Worm (Caenorhabditis elegans) whole organism, L4 larva: ENCODE data around the gene K07C11.8.

Experiments used
- ZK546.5 ChIP-seq, 2 experiments: sonication (generic microtip); optimal IDR thresholded peaks; 2 replicates each; lab custom pipeline; 2017; ENCODE audit warnings: missing biosample characterization in 2 of 2, missing genetic modification characterization in 2 of 2
- ama-1 ChIP-seq: fragments of 150-350 bp; optimal IDR thresholded peaks from 2 replicates; lab custom pipeline; 2014; ENCODE audit warnings: inconsistent platforms, mixed read lengths
- madf-5 ChIP-seq, 2 experiments: fragments of 200-800 bp; sonication (Bioruptor generic); IDR thresholded peaks; 2 replicates each; pipeline ENCODE4 v1.3.6; 2022; ENCODE audit warnings: missing compliant biosample characterization in 2 of 2, missing genetic modification characterization in 2 of 2
- mes-2 ChIP-seq: sonication (generic microtip); optimal IDR thresholded peaks from 2 replicates; lab custom pipeline; 2016; ENCODE audit warnings: missing genotype, mild to moderate bottlenecking, missing genetic modification characterization, missing compliant biosample characterization; ENCODE audit not compliant: poor library complexity, severe bottlenecking
- nhr-11 ChIP-seq: fragments of 150-350 bp; optimal IDR thresholded peaks from 2 replicates; lab custom pipeline; 2014; ENCODE audit warnings: missing biosample characterization, missing genetic modification characterization
- nhr-237 ChIP-seq: sonication (generic microtip); optimal IDR thresholded peaks from 2 replicates; lab custom pipeline; 2017; ENCODE audit warnings: missing biosample characterization, missing genetic modification characterization
- pqm-1 ChIP-seq: sonication (generic microtip); optimal IDR thresholded peaks from 2 replicates; lab custom pipeline; 2017; ENCODE audit warnings: missing biosample characterization, missing genetic modification characterization
- unc-62 ChIP-seq, 3 experiments: fragments of 150-350 bp in 1 of 3; sonication (generic microtip); optimal IDR thresholded peaks in 2 of 3; peaks in 1 of 3; 1 replicate in 1 of 3; 2 replicates in 2 of 3; lab custom pipeline; 2014 to 2017; ENCODE audit warnings: missing biosample characterization in 3 of 3, missing genetic modification characterization in 3 of 3, missing genetic modification reagents in 3 of 3, missing genotype in 1 of 3

DNA sequence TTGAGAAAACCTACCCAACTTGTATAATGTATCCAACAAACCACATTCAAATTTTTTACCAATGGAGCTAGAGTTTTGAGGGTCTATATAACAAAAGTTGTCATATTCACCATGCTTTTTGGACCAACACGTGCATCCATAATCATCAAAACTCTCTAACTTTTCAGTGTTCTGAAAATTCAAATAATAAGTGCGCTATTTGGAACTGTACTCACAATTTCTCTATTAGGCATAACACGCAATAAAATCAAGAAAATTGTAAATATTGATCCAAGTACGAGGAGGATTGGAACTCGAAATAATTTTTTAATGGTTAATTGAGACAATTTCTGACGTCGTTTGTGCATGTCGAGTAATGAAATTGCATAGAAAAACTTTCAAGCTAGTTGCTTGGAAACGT, 22.2 kb upstream of the K07C11.8 start, which contains the start of gene C16D9.3:
- TF ChIP-seq nhr-11 (tag; lab: Kevin White, UChicago) (no peak), ama-1 (lab: Kevin White, UChicago) (no peak), nhr-237 (tag; lab: Kevin White, UChicago) (no peak), madf-5 (GFP tag; IDR thresholded peaks at IDR 0.05; lab: Robert Waterston, UW) (no peak), ZK546.5 (tag; optimal IDR thresholded peaks at IDR 0.05; lab: Kevin White, UChicago) (no peak), pqm-1 (tag; lab: Kevin White, UChicago) (no peak), mes-2 (no peak), unc-62 (GFP tag; optimal IDR thresholded peaks at IDR 0.05 in 1 of 2; lab: Kevin White, UChicago) (no peak), unc-62 (tag; optimal IDR thresholded peaks at IDR 0.05; lab: Kevin White, UChicago) (no peak)
